Fruit fly (Drosophila melanogaster): Measurements from ENCODE around the gene CG13280.

- TF ChIP-seq Myc (optimal IDR thresholded peaks at IDR 0.05) (no peak), insv (optimal IDR thresholded peaks at IDR 0.05) (no peak), h (optimal IDR thresholded peaks at IDR 0.05) (no peak)
Measured at dm6 chr2L:16850442-16850841, 29.5 kb upstream of the CG13280 start.
